Worm (Caenorhabditis elegans) whole organism, mixed stage, embryonic: ENCODE measurements around the gene dsc-4.

Experiments
- M03D4.4 ChIP-seq: sonication (generic microtip); optimal IDR thresholded peaks from 2 replicates; lab custom pipeline; 2017; ENCODE audit warnings: mild to moderate bottlenecking, missing genetic modification characterization, missing compliant biosample characterization
- bed-3 ChIP-seq: fragments of 200-800 bp; sonication (Bioruptor generic); optimal IDR thresholded peaks from 3 replicates; lab custom pipeline; 2018; ENCODE audit warnings: mild to moderate bottlenecking, missing genetic modification characterization, moderate library complexity, missing compliant biosample characterization
- ceh-39 ChIP-seq: fragments of 150-350 bp; optimal IDR thresholded peaks from 2 replicates; lab custom pipeline; 2014; ENCODE audit warnings: missing biosample characterization, missing genetic modification characterization
- ceh-43 ChIP-seq: fragments of 200-800 bp; sonication (Bioruptor generic); optimal IDR thresholded peaks from 2 replicates; lab custom pipeline; 2018; ENCODE audit warnings: mild to moderate bottlenecking, missing genetic modification characterization, moderate library complexity, missing compliant biosample characterization
- ceh-83 ChIP-seq: fragments of 200-800 bp; sonication (Bioruptor generic); optimal IDR thresholded peaks from 2 replicates; lab custom pipeline; 2018; ENCODE audit warnings: mild to moderate bottlenecking, missing genetic modification characterization, missing compliant biosample characterization
- ces-1 ChIP-seq: fragments of 150-350 bp; optimal IDR thresholded peaks from 2 replicates; lab custom pipeline; 2014; ENCODE audit warnings: missing biosample characterization, missing genetic modification reagents, missing genetic modification characterization
- cnd-1 ChIP-seq: fragments of 200-800 bp; sonication (Bioruptor generic); optimal IDR thresholded peaks from 2 replicates; lab custom pipeline; 2018; ENCODE audit warnings: mild to moderate bottlenecking, missing genetic modification characterization, missing compliant biosample characterization
- drap-1 ChIP-seq: fragments of 200-800 bp; sonication (Bioruptor generic); optimal IDR thresholded peaks from 3 replicates; lab custom pipeline; 2018; ENCODE audit warnings: mild to moderate bottlenecking, missing genetic modification characterization, missing compliant biosample characterization
- elt-1 ChIP-seq: sonication (generic microtip); optimal IDR thresholded peaks from 2 replicates; lab custom pipeline; 2017; ENCODE audit warnings: missing genetic modification characterization, mild to moderate bottlenecking, missing compliant biosample characterization, antibody characterized with exemption, moderate library complexity, borderline replicate concordance; ENCODE audit not compliant: insufficient read depth
- elt-3 ChIP-seq: fragments of 150-350 bp; optimal IDR thresholded peaks from 2 replicates; lab custom pipeline; 2014; ENCODE audit warnings: missing biosample characterization, missing genetic modification characterization
- ham-2 ChIP-seq: fragments of 200-800 bp; sonication (Bioruptor generic); optimal IDR thresholded peaks from 2 replicates; lab custom pipeline; 2018; ENCODE audit warnings: mild to moderate bottlenecking, missing genetic modification characterization, missing compliant biosample characterization
- hlh-1 ChIP-seq: fragments of 150-350 bp; optimal IDR thresholded peaks from 2 replicates; lab custom pipeline; 2014; ENCODE audit warnings: missing biosample characterization, missing genetic modification reagents, missing genetic modification characterization
- lin-13 ChIP-seq: fragments of 150-350 bp; optimal IDR thresholded peaks from 2 replicates; lab custom pipeline; 2014; ENCODE audit warnings: missing biosample characterization, missing genetic modification characterization
- lin-32 ChIP-seq: fragments of 200-800 bp; sonication (Bioruptor generic); optimal IDR thresholded peaks from 2 replicates; lab custom pipeline; 2018; ENCODE audit warnings: mild to moderate bottlenecking, missing genetic modification characterization, missing compliant biosample characterization
- lsy-2 ChIP-seq: fragments of 150-350 bp; optimal IDR thresholded peaks from 2 replicates; lab custom pipeline; 2014; ENCODE audit warnings: missing biosample characterization, missing genetic modification characterization
- mab-5 ChIP-seq: fragments of 150-350 bp; optimal IDR thresholded peaks from 2 replicates; lab custom pipeline; 2014; ENCODE audit warnings: missing biosample characterization, missing genetic modification characterization
- mep-1 ChIP-seq: fragments of 150-350 bp; optimal IDR thresholded peaks from 2 replicates; lab custom pipeline; 2017; ENCODE audit warnings: missing biosample characterization, missing genetic modification reagents, missing genetic modification characterization, inconsistent platforms
- mls-2 ChIP-seq: sonication (generic microtip); optimal IDR thresholded peaks from 2 replicates; lab custom pipeline; 2016; ENCODE audit warnings: mild to moderate bottlenecking, missing genetic modification characterization, moderate library complexity, missing compliant biosample characterization
- nhr-12 ChIP-seq: fragments of 150-350 bp; optimal IDR thresholded peaks from 2 replicates; lab custom pipeline; 2014; ENCODE audit warnings: missing biosample characterization, missing genetic modification characterization
- nhr-2 ChIP-seq: fragments of 150-350 bp; optimal IDR thresholded peaks from 2 replicates; lab custom pipeline; 2014; ENCODE audit warnings: missing biosample characterization, missing genetic modification characterization
- nhr-237 ChIP-seq: fragments of 150-350 bp; optimal IDR thresholded peaks from 2 replicates; lab custom pipeline; 2014; ENCODE audit warnings: missing biosample characterization, missing genetic modification characterization
- nhr-28 ChIP-seq: fragments of 150-350 bp; optimal IDR thresholded peaks from 2 replicates; lab custom pipeline; 2014; ENCODE audit warnings: missing biosample characterization, missing genetic modification characterization
- pha-4 ChIP-seq: fragments of 150-350 bp; optimal IDR thresholded peaks from 2 replicates; lab custom pipeline; 2018; ENCODE audit warnings: missing biosample characterization, missing genetic modification reagents, missing genetic modification characterization
- sem-2 ChIP-seq: fragments of 200-800 bp; sonication (Bioruptor generic); optimal IDR thresholded peaks from 2 replicates; lab custom pipeline; 2018; ENCODE audit warnings: mild to moderate bottlenecking, missing genetic modification characterization, missing compliant biosample characterization
- snpc-4 ChIP-seq: fragments of 150-350 bp; optimal IDR thresholded peaks from 2 replicates; lab custom pipeline; 2014; ENCODE audit warnings: missing biosample characterization, missing genetic modification characterization
- sptf-1 ChIP-seq: sonication (generic microtip); optimal IDR thresholded peaks from 2 replicates; lab custom pipeline; 2017; ENCODE audit warnings: mild to moderate bottlenecking, missing genetic modification characterization, moderate library complexity, missing compliant biosample characterization
- unc-120 ChIP-seq: sonication (generic microtip); optimal IDR thresholded peaks from 2 replicates; lab custom pipeline; 2017; ENCODE audit warnings: missing genetic modification characterization, missing compliant biosample characterization; ENCODE audit not compliant: poor library complexity, severe bottlenecking
- unc-39 ChIP-seq: fragments of 150-350 bp; optimal IDR thresholded peaks from 2 replicates; lab custom pipeline; 2014; ENCODE audit warnings: missing biosample characterization, missing genetic modification characterization
- unc-62 ChIP-seq: fragments of 150-350 bp; optimal IDR thresholded peaks from 2 replicates; lab custom pipeline; 2014; ENCODE audit warnings: missing biosample characterization, missing genetic modification reagents, missing genetic modification characterization
- zip-8 ChIP-seq: fragments of 150-350 bp; optimal IDR thresholded peaks from 2 replicates; lab custom pipeline; 2014; ENCODE audit warnings: missing biosample characterization, missing genetic modification characterization
- ztf-11 ChIP-seq: fragments of 150-350 bp; optimal IDR thresholded peaks from 2 replicates; lab custom pipeline; 2014; ENCODE audit warnings: missing biosample characterization, missing genetic modification characterization

The dsc-4 gene

ce11 chrIV:339508-339907 is 19.2 kb upstream of the dsc-4 start, which contains the start of gene cdh-8:
TSS of gene cdh-8 (plus strand) at chrIV:339808.
- TF ChIP-seq ceh-39: no peak
- peak; percentile 47 for TF ChIP-seq ces-1 (GFP tag; lab: Kevin White, UChicago)

DNA sequence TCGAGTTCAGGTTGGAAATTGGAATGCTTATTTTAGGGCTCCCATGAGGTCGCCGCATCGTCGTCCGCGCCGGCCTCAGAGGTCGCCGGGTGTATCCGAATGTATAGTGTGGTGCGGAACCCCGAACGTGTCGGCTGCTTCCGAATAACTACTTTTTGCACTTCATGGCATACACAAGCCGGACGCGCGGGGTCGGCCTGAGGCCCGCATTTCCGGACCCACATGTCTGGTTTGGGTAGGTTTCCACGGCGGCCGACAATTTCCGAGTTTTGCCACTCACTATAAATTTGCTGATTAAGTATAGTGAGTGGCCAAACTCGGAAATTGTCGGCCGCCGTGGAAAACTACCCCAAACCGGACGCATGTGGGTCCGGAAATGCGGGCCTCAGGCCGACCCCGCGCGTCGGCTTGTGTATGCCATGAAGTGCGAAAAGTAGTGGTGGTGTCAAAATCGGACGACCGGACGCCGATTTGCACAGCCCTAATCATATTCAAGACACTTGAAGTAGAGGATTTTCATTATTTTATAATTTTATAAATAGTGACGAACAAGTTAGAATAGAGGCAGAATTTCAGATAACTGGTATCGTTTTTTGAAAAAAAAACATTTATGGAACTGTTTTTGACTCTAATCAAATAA is 18.0 kb upstream of the dsc-4 start:
- TF ChIP-seq sem-2 (no peak), ceh-83 (GFP tag; lab: Kevin White, UChicago) (no peak), unc-62 (GFP tag; lab: Kevin White, UChicago) (no peak), mab-5 (tag; lab: Kevin White, UChicago) (no peak), drap-1 (no peak), sptf-1 (tag; lab: Kevin White, UChicago) (no peak), nhr-12 (no peak), nhr-237 (no peak), lsy-2 (tag; lab: Kevin White, UChicago) (no peak), unc-39 (tag; lab: Kevin White, UChicago) (no peak), M03D4.4 (no peak), ceh-39 (no peak), pha-4 (tag; lab: Kevin White, UChicago) (no peak), nhr-2 (tag; lab: Kevin White, UChicago) (no peak), zip-8 (tag; lab: Kevin White, UChicago) (no peak), mls-2 (tag; lab: Kevin White, UChicago) (no peak), ham-2 (GFP tag; lab: Kevin White, UChicago) (no peak)

DNA sequence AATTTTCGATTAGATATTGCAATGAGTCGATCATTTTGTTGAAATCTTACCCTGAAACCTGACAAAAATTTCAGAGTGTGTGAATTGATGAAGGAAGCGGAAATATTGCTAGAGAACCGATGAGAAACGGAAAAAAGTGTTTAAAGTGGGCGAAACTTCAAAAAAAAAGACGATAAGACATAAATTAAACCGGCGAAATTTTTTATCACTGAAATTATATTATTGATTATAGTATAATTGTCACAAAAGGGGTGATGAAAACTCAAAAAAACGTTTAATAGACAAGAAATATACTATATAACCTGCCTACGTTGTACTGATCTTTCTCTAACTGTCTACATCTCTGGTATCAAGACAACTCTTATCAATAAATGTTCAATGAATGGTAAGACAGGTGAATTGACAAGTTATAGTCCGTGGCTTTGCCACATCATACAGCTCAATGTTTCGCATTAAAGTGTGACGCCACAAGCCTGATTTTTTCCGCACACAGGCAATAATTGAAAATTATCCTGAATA is 16.8 kb upstream of the dsc-4 start, which contains the start of gene pxmp-4:
pxmp-4 (minus strand) TSS at position 51 of the 519 bp plus-strand sequence.
- TF ChIP-seq cnd-1 (tag; lab: Kevin White, UChicago): no peak
- no peak for TF ChIP-seq snpc-4 (tag; lab: Kevin White, UChicago)
- no peak for TF ChIP-seq mep-1 (tag; lab: Kevin White, UChicago)
- TF ChIP-seq, all 35 proteins: peak for 0

ce11 chrIV:330523-330922 is 10.2 kb upstream of the dsc-4 start, which contains the start of gene F18F11.4:
TSS of gene F18F11.4 (plus strand) at chrIV:330823.
- TF ChIP-seq sptf-1 (tag; lab: Kevin White, UChicago) (no peak), elt-1 (tag; lab: Kevin White, UChicago) (peak; percentile 50)

ce11 chrIV:326564-327070 is 6.3 kb upstream of the dsc-4 start, which contains the start of gene col-101:
TSS of gene col-101 (minus strand) at chrIV:327020.
- TF ChIP-seq nhr-28 (tag; lab: Kevin White, UChicago): no peak
- no peak for TF ChIP-seq unc-120 (tag; lab: Kevin White, UChicago)
- no peak for TF ChIP-seq cnd-1 (tag; lab: Kevin White, UChicago)

ce11 chrIV:325640-326039 is 5.3 kb upstream of the dsc-4 start:
- TF ChIP-seq sem-2: no peak
- TF ChIP-seq sptf-1 (tag; lab: Kevin White, UChicago): no peak
- no peak for TF ChIP-seq lin-13 (tag; lab: Kevin White, UChicago)
- no peak for TF ChIP-seq lsy-2 (tag; lab: Kevin White, UChicago)
- no peak for TF ChIP-seq nhr-12
- TF ChIP-seq hlh-1 (tag; lab: Kevin White, UChicago): no peak

DNA sequence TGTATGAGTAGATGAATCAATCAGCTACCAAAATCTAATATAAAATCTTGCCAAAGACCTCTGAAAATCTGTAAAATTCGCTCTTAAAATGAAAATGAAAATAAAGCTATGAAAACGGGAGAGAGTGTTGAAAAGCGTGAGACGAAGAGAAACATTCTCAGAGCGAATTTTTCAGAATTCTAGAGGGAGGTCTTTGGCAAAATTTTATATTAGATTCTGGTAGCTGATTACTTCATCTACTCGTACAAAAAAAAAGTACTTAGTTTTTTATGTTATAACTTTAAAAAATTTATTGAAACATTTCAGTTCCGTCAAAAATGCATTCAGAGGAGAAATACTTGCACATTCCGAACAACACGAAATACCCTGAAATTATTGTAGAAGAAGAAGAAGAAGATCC is 4.4 kb upstream of the dsc-4 start, which contains the start of gene drl-1:
drl-1 (plus strand) TSS at position 301 of the 400 bp plus-strand sequence.
- TF ChIP-seq lsy-2 (tag; lab: Kevin White, UChicago) (no peak), unc-62 (GFP tag; lab: Kevin White, UChicago) (no peak), elt-3 (tag; lab: Kevin White, UChicago) (no peak), bed-3 (no peak), ceh-43 (GFP tag; lab: Kevin White, UChicago) (no peak), elt-1 (tag; lab: Kevin White, UChicago) (no peak), lin-32 (GFP tag; lab: Kevin White, UChicago) (no peak), unc-120 (tag; lab: Kevin White, UChicago) (no peak), ztf-11 (tag; lab: Kevin White, UChicago) (no peak)
